Worm (Caenorhabditis elegans) whole organism, mixed stage, embryonic: Measurements from ENCODE around the gene F46C5.6.

Source experiments
- bed-3 ChIP-seq: fragments of 200-800 bp; sonication (Bioruptor generic); optimal IDR thresholded peaks from 3 replicates; lab custom pipeline; 2018; ENCODE audit warnings: mild to moderate bottlenecking, missing genetic modification characterization, moderate library complexity, missing compliant biosample characterization
- elt-3 ChIP-seq: fragments of 150-350 bp; optimal IDR thresholded peaks from 2 replicates; lab custom pipeline; 2014; ENCODE audit warnings: missing biosample characterization, missing genetic modification characterization
- zip-8 ChIP-seq: fragments of 150-350 bp; optimal IDR thresholded peaks from 2 replicates; lab custom pipeline; 2014; ENCODE audit warnings: missing biosample characterization, missing genetic modification characterization

DNA sequence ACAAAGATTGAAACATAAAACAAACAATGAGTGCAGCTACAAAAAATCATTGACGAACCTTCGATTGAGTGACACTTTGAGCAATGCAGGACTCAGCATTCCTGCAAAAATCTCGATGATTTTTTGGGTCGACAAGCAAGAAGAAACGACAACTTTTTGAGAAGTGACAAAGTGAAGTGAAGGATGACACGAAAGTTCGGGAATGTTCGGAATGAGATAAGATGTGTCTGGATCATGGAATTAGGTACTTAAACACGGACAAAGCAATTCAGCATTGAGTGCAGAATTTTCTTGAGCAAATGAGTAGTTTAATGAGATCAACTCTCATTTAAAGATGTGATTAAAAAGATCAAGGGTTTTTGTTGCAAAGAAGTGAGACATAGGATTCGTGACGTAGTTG lies 29.5 kb upstream of the F46C5.6 start, which contains the start of gene T07D4.2:
- TF ChIP-seq bed-3 = no peak
- TF ChIP-seq elt-3 (tag; lab: Kevin White, UChicago) = no peak
- TF ChIP-seq zip-8 = no peak
